Worm (Caenorhabditis elegans) whole organism, L4 larva: ENCODE data around the gene grl-6.
A peak's percentile ranks its signal among the peaks of the same experiment; 100 is the strongest.

Experiments
- D1046.2 ChIP-seq: fragments of 200-800 bp; sonication (Bioruptor generic); IDR thresholded peaks from 2 replicates; pipeline ENCODE4 v1.3.6; 2022; ENCODE audit warnings: missing genetic modification characterization, missing compliant biosample characterization
- F37D6.2 ChIP-seq: sonication (generic microtip); optimal IDR thresholded peaks from 2 replicates; lab custom pipeline; 2016; ENCODE audit warnings: mild to moderate bottlenecking, missing genetic modification characterization, missing compliant biosample characterization
- F44E2.7 ChIP-seq: fragments of 200-800 bp; sonication (Bioruptor generic); IDR thresholded peaks from 2 replicates; pipeline ENCODE4 v2.1.2; 2022; ENCODE audit warnings: missing genetic modification characterization, missing compliant biosample characterization
- ZK546.5 ChIP-seq, 2 experiments: sonication (generic microtip); optimal IDR thresholded peaks; 2 replicates each; lab custom pipeline; 2017; ENCODE audit warnings: missing biosample characterization in 2 of 2, missing genetic modification characterization in 2 of 2
- aha-1 ChIP-seq: fragments of 150-350 bp; peaks from one replicate; lab custom pipeline; 2014; ENCODE audit warnings: missing biosample characterization, missing genetic modification characterization
- attf-4 ChIP-seq: sonication (generic microtip); optimal IDR thresholded peaks from 3 replicates; lab custom pipeline; 2017; ENCODE audit warnings: missing biosample characterization, missing genetic modification characterization
- ceh-28 ChIP-seq: fragments of 150-350 bp; optimal IDR thresholded peaks from 2 replicates; lab custom pipeline; 2014; ENCODE audit warnings: missing biosample characterization, missing genetic modification reagents, missing genetic modification characterization
- ceh-82 ChIP-seq: sonication (generic microtip); optimal IDR thresholded peaks from 2 replicates; lab custom pipeline; 2017; ENCODE audit warnings: missing biosample characterization, missing genetic modification characterization
- daf-12 ChIP-seq: fragments of 150-350 bp; optimal IDR thresholded peaks from 2 replicates; lab custom pipeline; 2014; ENCODE audit warnings: missing biosample characterization, missing genetic modification reagents, missing genetic modification characterization
- daf-16 ChIP-seq, 3 experiments: sonication (generic microtip); optimal IDR thresholded peaks; 2 replicates each; lab custom pipeline; 2016 to 2017; ENCODE audit warnings: missing genetic modification characterization in 3 of 3, missing genetic modification reagents in 3 of 3, mild to moderate bottlenecking in 2 of 3, missing compliant biosample characterization in 2 of 3, missing biosample characterization in 1 of 3, moderate library complexity in 1 of 3
- dmd-6 ChIP-seq: fragments of 200-800 bp; sonication (Bioruptor generic); IDR thresholded peaks from 2 replicates; pipeline ENCODE4 v1.3.6; 2022; ENCODE audit warnings: missing genetic modification reagents, missing genetic modification characterization, missing compliant biosample characterization
- dpl-1 ChIP-seq: fragments of 150-350 bp; optimal IDR thresholded peaks from 2 replicates; lab custom pipeline; 2014; ENCODE audit warnings: missing biosample characterization, missing genetic modification reagents, missing genetic modification characterization
- dve-1 ChIP-seq: sonication (generic microtip); optimal IDR thresholded peaks from 2 replicates; lab custom pipeline; 2017; ENCODE audit warnings: antibody characterized with exemption, mild to moderate bottlenecking, missing genetic modification characterization, missing compliant biosample characterization; ENCODE audit not compliant: insufficient read depth
- egl-43 ChIP-seq: fragments of 200-800 bp; sonication (Bioruptor generic); IDR thresholded peaks from 2 replicates; pipeline ENCODE4 v1.3.6; 2022; ENCODE audit warnings: missing genetic modification reagents, missing genetic modification characterization, missing compliant biosample characterization
- fos-1 ChIP-seq: fragments of 150-350 bp; optimal IDR thresholded peaks from 2 replicates; lab custom pipeline; 2014; ENCODE audit warnings: missing biosample characterization, missing genetic modification characterization
- hif-1 ChIP-seq, 2 experiments: sonication (generic microtip); optimal IDR thresholded peaks; 2 replicates each; lab custom pipeline; 2016 to 2017; ENCODE audit warnings: missing compliant biosample characterization in 2 of 2, missing genetic modification characterization in 2 of 2, missing genetic modification reagents in 2 of 2, missing genotype in 2 of 2, mild to moderate bottlenecking in 1 of 2
- lin-29 ChIP-seq: fragments of 200-800 bp; sonication (Bioruptor generic); IDR thresholded peaks from 2 replicates; pipeline ENCODE4 v1.3.6; 2022; ENCODE audit warnings: missing genetic modification reagents, missing genetic modification characterization, missing compliant biosample characterization
- madf-9 ChIP-seq: fragments of 200-800 bp; sonication (Bioruptor generic); conservative IDR thresholded peaks from 2 replicates; pipeline ENCODE4 v1.3.6; 2022; ENCODE audit warnings: missing genetic modification reagents, missing genetic modification characterization, missing compliant biosample characterization
- mep-1 ChIP-seq: fragments of 150-350 bp; sonication (generic microtip); optimal IDR thresholded peaks from 3 replicates; lab custom pipeline; 2014; ENCODE audit warnings: missing biosample characterization, missing genetic modification characterization
- mes-2 ChIP-seq: sonication (generic microtip); optimal IDR thresholded peaks from 2 replicates; lab custom pipeline; 2016; ENCODE audit warnings: missing genotype, mild to moderate bottlenecking, missing genetic modification characterization, missing compliant biosample characterization; ENCODE audit not compliant: poor library complexity, severe bottlenecking
- mxl-2 ChIP-seq: fragments of 200-800 bp; sonication (Bioruptor generic); conservative IDR thresholded peaks from 2 replicates; pipeline ENCODE4 v1.3.6; 2022; ENCODE audit warnings: missing genetic modification reagents, missing genetic modification characterization, missing compliant biosample characterization
- nhr-28 ChIP-seq: fragments of 150-350 bp; optimal IDR thresholded peaks from 2 replicates; lab custom pipeline; 2014; ENCODE audit warnings: missing biosample characterization, missing genetic modification characterization
- nhr-48 ChIP-seq: sonication (generic microtip); optimal IDR thresholded peaks from 2 replicates; lab custom pipeline; 2016; ENCODE audit warnings: mild to moderate bottlenecking, missing genetic modification characterization, missing compliant biosample characterization
- nhr-77 ChIP-seq: fragments of 150-350 bp; optimal IDR thresholded peaks from 2 replicates; lab custom pipeline; 2014; ENCODE audit warnings: missing biosample characterization, missing genetic modification characterization
- pha-4 ChIP-seq, 2 experiments: fragments of 150-350 bp in 1 of 2; fragments of 200-800 bp in 1 of 2; sonication (Bioruptor generic) in 1 of 2; IDR thresholded peaks in 1 of 2; optimal IDR thresholded peaks in 1 of 2; 2 replicates each; pipeline versions ENCODE4 v1.3.6 to Lab custom; 2014 to 2022; ENCODE audit warnings: missing genetic modification characterization in 2 of 2, missing genetic modification reagents in 2 of 2, missing biosample characterization in 1 of 2, missing compliant biosample characterization in 1 of 2
- pqm-1 ChIP-seq: sonication (generic microtip); optimal IDR thresholded peaks from 2 replicates; lab custom pipeline; 2017; ENCODE audit warnings: missing biosample characterization, missing genetic modification characterization
- tra-1 ChIP-seq: fragments of 200-800 bp; sonication (Bioruptor generic); IDR thresholded peaks from 2 replicates; pipeline ENCODE4 v1.3.6; 2022; ENCODE audit warnings: missing genetic modification reagents, missing genetic modification characterization, missing compliant biosample characterization
- unc-62 ChIP-seq, 3 experiments: fragments of 150-350 bp in 1 of 3; sonication (generic microtip); optimal IDR thresholded peaks in 2 of 3; peaks in 1 of 3; 1 replicate in 1 of 3; 2 replicates in 2 of 3; lab custom pipeline; 2014 to 2017; ENCODE audit warnings: missing biosample characterization in 3 of 3, missing genetic modification characterization in 3 of 3, missing genetic modification reagents in 3 of 3, missing genotype in 1 of 3
- zip-2 ChIP-seq: fragments of 150-350 bp; optimal IDR thresholded peaks from 2 replicates; lab custom pipeline; 2014; ENCODE audit warnings: missing biosample characterization, missing genetic modification characterization

grl-6 gene

ce11 chrX:6462995-6463462, 12.3 kb upstream of the grl-6 start, which contains the start of gene C15B12.2 (continued):
- TF ChIP-seq pha-4 (GFP tag; IDR thresholded peaks at IDR 0.05; lab: Robert Waterston, UW) = no peak
- TF ChIP-seq pha-4 (tag; optimal IDR thresholded peaks at IDR 0.05; lab: Kevin White, UChicago) = no peak
- no peak for TF ChIP-seq egl-43
- TF ChIP-seq zip-2 = no peak
- TF ChIP-seq, all 104 proteins: peak for 8

DNA sequence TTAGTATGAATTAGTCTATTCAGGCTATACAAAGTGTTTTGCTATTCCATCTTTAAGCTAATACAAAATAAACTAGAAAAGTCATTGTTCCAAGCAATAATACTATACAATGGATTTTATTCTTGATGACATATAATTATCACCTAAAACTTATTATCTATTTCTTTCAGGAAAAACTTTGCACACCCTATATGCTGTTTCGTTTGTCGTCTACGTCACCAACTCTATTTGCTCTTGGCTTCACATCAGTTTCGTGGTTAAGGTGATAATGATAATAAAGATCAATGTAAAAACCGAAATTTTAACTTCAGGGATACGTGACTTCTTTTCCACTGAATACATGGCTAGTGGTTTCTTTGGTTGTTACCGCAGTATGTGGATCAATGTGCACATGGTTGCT, 11.7 kb upstream of the grl-6 start:
- no peak for TF ChIP-seq daf-16 (GFP tag; optimal IDR thresholded peaks at IDR 0.05; lab: Kevin White, UChicago)
- peak; percentile 15 for TF ChIP-seq daf-16 (tag; optimal IDR thresholded peaks at IDR 0.05; lab: Kevin White, UChicago)
- TF ChIP-seq pqm-1 (tag; lab: Kevin White, UChicago) = peak; percentile 65
- no peak for TF ChIP-seq F37D6.2 (tag; lab: Kevin White, UChicago)
- TF ChIP-seq dmd-6 (GFP tag; lab: Robert Waterston, UW) = peak; percentile 55
- TF ChIP-seq ZK546.5 (tag; optimal IDR thresholded peaks at IDR 0.05; lab: Kevin White, UChicago) = no peak
- no peak for TF ChIP-seq dpl-1

DNA sequence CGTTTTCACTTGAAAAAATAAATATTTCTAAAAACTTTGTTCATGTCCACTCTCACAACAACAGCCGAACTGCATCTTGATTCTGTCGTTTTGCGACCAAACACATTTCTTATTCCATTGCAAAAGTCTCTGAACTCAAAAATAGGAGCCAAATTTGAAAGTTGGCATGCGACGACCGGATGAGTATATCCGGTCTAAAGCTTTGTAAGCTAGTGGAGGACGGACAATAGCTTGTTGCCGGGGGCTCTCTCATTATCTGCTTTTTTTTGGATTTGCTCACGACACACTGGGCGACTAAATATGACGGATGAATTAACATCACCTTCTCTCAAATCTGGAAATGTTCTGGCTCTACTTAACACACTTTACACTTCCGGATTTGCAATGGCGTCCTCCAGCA, 11.0 kb upstream of the grl-6 start, which contains the start of gene K04E7.1:
K04E7.1 (plus strand) TSS at position 301 of the 400 bp plus-strand sequence.
- TF ChIP-seq aha-1 (peak; percentile 54), F44E2.7 (GFP tag; lab: Robert Waterston, UW) (no peak)

ce11 chrX:6460123-6460522, 9.4 kb upstream of the grl-6 start:
- peak; percentile 43 for TF ChIP-seq dmd-6 (GFP tag; lab: Robert Waterston, UW)
- TF ChIP-seq D1046.2 (GFP tag; lab: Robert Waterston, UW) = no peak
- peak; percentile 27 for TF ChIP-seq pqm-1 (tag; lab: Kevin White, UChicago)
- peak; percentile 30 for TF ChIP-seq nhr-28 (tag; lab: Kevin White, UChicago)
- TF ChIP-seq nhr-77 (tag; lab: Kevin White, UChicago) = peak; percentile 24
- TF ChIP-seq ceh-28 (tag; lab: Kevin White, UChicago) = no peak
- TF ChIP-seq dve-1 = peak; percentile 21
- no peak for TF ChIP-seq lin-29
- no peak for TF ChIP-seq egl-43

- TF ChIP-seq mxl-2 (no peak), ZK546.5 (tag; optimal IDR thresholded peaks at IDR 0.05; lab: Kevin White, UChicago) (no peak), fos-1 (tag; lab: Kevin White, UChicago) (no peak), egl-43 (no peak), mes-2 (tag; lab: Kevin White, UChicago) (no peak), pqm-1 (tag; lab: Kevin White, UChicago) (peak; percentile 57), madf-9 (GFP tag; lab: Robert Waterston, UW) (no peak)
These were observed 7.7 kb upstream of the grl-6 start for ce11 chrX:6458467-6458866.

- TF ChIP-seq tra-1 = peak; percentile 58; the same call in 1 of the 2 replicates
- TF ChIP-seq ceh-82 = no peak
- TF ChIP-seq unc-62 (GFP tag; optimal IDR thresholded peaks at IDR 0.05 in 1 of 2; lab: Kevin White, UChicago) = peak; percentile 15 to 17
- TF ChIP-seq unc-62 (tag; optimal IDR thresholded peaks at IDR 0.05; lab: Kevin White, UChicago) = no peak
- TF ChIP-seq nhr-48 (tag; lab: Kevin White, UChicago) = peak; percentile 30
- no peak for TF ChIP-seq attf-4
- no peak for TF ChIP-seq mxl-2
- no peak for TF ChIP-seq egl-43
- no peak for TF ChIP-seq mep-1
- TF ChIP-seq hif-1 (tag; optimal IDR thresholded peaks at IDR 0.05; lab: Kevin White, UChicago) = no peak
- TF ChIP-seq daf-12 = no peak
- peak; percentile 0 for TF ChIP-seq nhr-77 (tag; lab: Kevin White, UChicago)
- TF ChIP-seq dmd-6 (GFP tag; lab: Robert Waterston, UW) = peak; percentile 69
- peak; percentile 41 for TF ChIP-seq dve-1
- TF ChIP-seq, all 104 proteins: peak for 6
These were observed 7.3 kb upstream of the grl-6 start for ce11 chrX:6458001-6458400.
